Worm (Caenorhabditis elegans): ENCODE data around the gene F53C3.4.

DNA sequence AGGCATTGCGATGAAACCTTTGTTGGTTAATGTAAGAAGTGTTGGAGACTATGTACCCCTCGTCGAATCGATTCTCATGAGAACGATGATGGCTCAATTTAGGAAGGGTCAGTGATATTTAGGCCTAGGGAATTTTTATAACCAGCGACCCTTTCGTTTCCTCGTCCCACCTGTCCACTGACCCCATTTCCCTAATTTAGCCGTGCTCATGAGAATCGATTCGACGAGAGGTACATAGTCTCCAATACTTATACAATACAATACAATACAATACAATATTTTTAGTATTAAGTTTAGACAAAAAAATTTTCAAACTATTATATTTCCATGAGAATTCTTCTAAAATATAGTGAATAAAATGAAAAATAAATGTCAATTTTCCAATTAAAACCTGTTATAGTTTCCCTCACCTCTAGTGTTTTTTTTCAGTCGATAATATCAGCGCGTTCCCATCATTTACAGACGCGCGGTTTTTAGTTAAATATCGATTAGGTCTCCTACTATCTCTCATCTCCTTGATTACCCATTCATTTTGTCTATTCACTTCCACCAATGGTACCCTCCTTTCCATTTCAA is 5.5 kb downstream of the F53C3.4 start, which contains the start of the genes F53C3.11 and fbxb-103:
- TF ChIP-seq nhr-11 (tag; optimal IDR thresholded peaks at IDR 0.05): no peak
- no peak for TF ChIP-seq jun-1 (tag; optimal IDR thresholded peaks at IDR 0.05)

All from whole organism, L4 larva.